Fruit fly (Drosophila melanogaster): ENCODE results near the gene cold.

DNA sequence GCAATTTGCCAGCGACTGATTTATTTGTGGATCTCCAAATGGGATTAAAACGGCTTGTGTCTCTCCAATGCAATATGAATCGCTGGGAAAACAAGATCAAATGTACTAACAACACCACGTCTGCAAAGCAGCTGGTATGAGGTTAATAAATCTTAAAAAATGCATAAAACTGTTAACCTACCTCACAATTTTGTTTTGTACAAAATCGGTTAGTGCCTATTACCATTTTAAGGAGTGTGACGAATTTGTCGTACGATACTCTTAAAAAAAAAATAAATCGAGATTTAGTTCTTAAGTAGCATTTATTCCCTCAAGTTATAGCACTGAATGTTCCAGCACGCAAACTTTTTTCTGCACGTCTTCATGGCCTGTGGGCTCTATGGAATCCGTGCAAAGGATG lies 50.2 kb downstream of the cold start, which contains the start of gene lectin-21Ca:
- TF ChIP-seq CG8478 (optimal IDR thresholded peaks at IDR 0.05) (no peak), CTCF (optimal IDR thresholded peaks at IDR 0.05) (no peak)

Data from S2 (cell line).